Fruit fly (Drosophila melanogaster): ENCODE results near the gene Cht7.

The Cht7 gene

DNA sequence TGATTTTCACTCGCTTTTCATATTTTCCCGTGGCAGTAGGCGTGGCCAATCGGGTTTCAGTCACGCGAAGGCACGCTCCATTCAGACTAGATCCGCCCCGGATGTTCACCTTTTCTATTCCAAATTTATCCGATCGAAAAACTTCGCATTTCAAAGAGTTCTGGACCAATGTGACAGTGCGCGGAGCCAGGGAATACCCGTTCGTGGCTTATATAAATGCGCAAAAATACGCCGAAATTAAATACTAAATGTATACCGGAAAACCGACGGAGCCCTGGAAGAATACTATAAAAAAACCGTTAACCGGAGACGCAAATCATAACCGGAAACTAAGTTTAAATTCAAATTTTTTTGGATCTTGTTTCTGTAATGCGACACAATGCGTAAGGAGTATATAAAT is 20.8 kb upstream of the Cht7 start, which contains the start of gene promL (continued):
- TF ChIP-seq CG8359 (GFP tag; optimal IDR thresholded peaks at IDR 0.05; ENCODE audit: borderline replicate concordance) = no peak
- no peak for TF ChIP-seq ap (GFP tag; IDR thresholded peaks at IDR 0.05)
- peak in 1 of 2 experiments; percentile 55 for TF ChIP-seq insv (GFP tag; optimal IDR thresholded peaks at IDR 0.05)
- no peak for TF ChIP-seq Trl (optimal IDR thresholded peaks at IDR 0.05)
- peak; percentile 77 for TF ChIP-seq Trl (GFP tag; optimal IDR thresholded peaks at IDR 0.05)
- no peak for TF ChIP-seq yki (optimal IDR thresholded peaks at IDR 0.05)
- no peak for TF ChIP-seq CG17612 (GFP tag; IDR thresholded peaks at IDR 0.05)
- peak; percentile 15 for TF ChIP-seq CG3838 (GFP tag; optimal IDR thresholded peaks at IDR 0.05)
- TF ChIP-seq Blimp-1 (GFP tag; optimal IDR thresholded peaks at IDR 0.05) = peak; percentile 43
- peak; percentile 77 for TF ChIP-seq Jarid2 (GFP tag; optimal IDR thresholded peaks at IDR 0.05)
- TF ChIP-seq bcd (GFP tag; optimal IDR thresholded peaks at IDR 0.05) = peak; percentile 79
- no peak for TF ChIP-seq CG11456 (GFP tag; IDR thresholded peaks at IDR 0.05)
- TF ChIP-seq CG8281 (tag; optimal IDR thresholded peaks at IDR 0.05) = peak; percentile 17
- TF ChIP-seq CG14965 (GFP tag; optimal IDR thresholded peaks at IDR 0.05; ENCODE audit: borderline replicate concordance) = peak; percentile 3
- peak; percentile 82 for TF ChIP-seq E2f2 (GFP tag; IDR thresholded peaks at IDR 0.05)
- TF ChIP-seq CG7372 (GFP tag; IDR thresholded peaks at IDR 0.05) = no peak
- TF ChIP-seq kni (GFP tag; optimal IDR thresholded peaks at IDR 0.05) = peak; percentile 83
- TF ChIP-seq PHDP (tag; optimal IDR thresholded peaks at IDR 0.05) = peak; percentile 55
- TF ChIP-seq CG8924 (tag; optimal IDR thresholded peaks at IDR 0.05) = peak; percentile 63
- TF ChIP-seq onecut (GFP tag; IDR thresholded peaks at IDR 0.05) = peak; percentile 74
- no peak for TF ChIP-seq vfl (GFP tag; optimal IDR thresholded peaks at IDR 0.05)
- peak; percentile 47 for TF ChIP-seq mirr (GFP tag; optimal IDR thresholded peaks at IDR 0.05)
- peak; percentile 67 for TF ChIP-seq gsb-n (tag; optimal IDR thresholded peaks at IDR 0.05)
- TF ChIP-seq kah (GFP tag; optimal IDR thresholded peaks at IDR 0.05) = no peak
- TF ChIP-seq Stat92E (GFP tag; optimal IDR thresholded peaks at IDR 0.05) = peak in 1 of 3 experiments; percentile 86
- no peak for TF ChIP-seq CG10274 (GFP tag; optimal IDR thresholded peaks at IDR 0.05)
- TF ChIP-seq Antp (GFP tag; optimal IDR thresholded peaks at IDR 0.05) = no peak
- TF ChIP-seq CG6272 (GFP tag; IDR thresholded peaks at IDR 0.05) = no peak
- TF ChIP-seq Xbp1 (GFP tag; optimal IDR thresholded peaks at IDR 0.05) = peak; percentile 33
- peak; percentile 67 for TF ChIP-seq pb (GFP tag; optimal IDR thresholded peaks at IDR 0.05)
- no peak for TF ChIP-seq Taf1 (GFP tag; IDR thresholded peaks at IDR 0.05)
- TF ChIP-seq Dip2 (GFP tag; IDR thresholded peaks at IDR 0.05) = no peak
- peak; percentile 27 for TF ChIP-seq CG5245 (GFP tag; optimal IDR thresholded peaks at IDR 0.05)
- TF ChIP-seq CG18599 (GFP tag; optimal IDR thresholded peaks at IDR 0.05) = peak; percentile 71
- peak; percentile 47 for TF ChIP-seq BEAF-32 (GFP tag; optimal IDR thresholded peaks at IDR 0.05)
- 0 out of 3 replicates have a peak, but pooled peaks have one; percentile 18 for TF ChIP-seq CG6791 (GFP tag; IDR thresholded peaks at IDR 0.05; ENCODE audit: partially characterized antibody)
- TF ChIP-seq CG4730 (GFP tag; IDR thresholded peaks at IDR 0.05) = no peak
- no peak for TF ChIP-seq CG1024 (GFP tag; IDR thresholded peaks at IDR 0.05)
- TF ChIP-seq rib (GFP tag; IDR thresholded peaks at IDR 0.05) = no peak
- no peak for TF ChIP-seq CG13123 (GFP tag; optimal IDR thresholded peaks at IDR 0.05)
- TF ChIP-seq tio (GFP tag; optimal IDR thresholded peaks at IDR 0.05) = no peak
- TF ChIP-seq CG15011 (GFP tag; optimal IDR thresholded peaks at IDR 0.05) = peak; percentile 29
- no peak for TF ChIP-seq C15 (GFP tag; IDR thresholded peaks at IDR 0.05)
- TF ChIP-seq ftz-f1 (GFP tag; optimal IDR thresholded peaks at IDR 0.05) = peak; percentile 31
- TF ChIP-seq sna (GFP tag; IDR thresholded peaks at IDR 0.05; ENCODE audit: partially characterized antibody) = no peak
- no peak for TF ChIP-seq CG16779 (GFP tag; IDR thresholded peaks at IDR 0.05)
- TF ChIP-seq Vsx1 (GFP tag; optimal IDR thresholded peaks at IDR 0.05) = peak; percentile 21
- no peak for TF ChIP-seq CG2129 (GFP tag; IDR thresholded peaks at IDR 0.05; ENCODE audit: partially characterized antibody)
- no peak for TF ChIP-seq Awh (GFP tag; IDR thresholded peaks at IDR 0.05)
- peak; percentile 17 for TF ChIP-seq cwo (GFP tag; optimal IDR thresholded peaks at IDR 0.05)
- TF ChIP-seq CG10462 (GFP tag; optimal IDR thresholded peaks at IDR 0.05) = peak; percentile 48

Data from whole organism, embryonic.